Worm (Caenorhabditis elegans) whole organism, young adult: ENCODE measurements around the gene prdx-2.

Experiments
- B0019.2 ChIP-seq: fragments of 200-800 bp; sonication (Bioruptor generic); conservative IDR thresholded peaks from 2 replicates; pipeline ENCODE4 v1.3.6; 2022; ENCODE audit warnings: missing genetic modification reagents, missing genetic modification characterization, missing compliant biosample characterization
- B0336.3 ChIP-seq: fragments of 200-800 bp; sonication (Bioruptor generic); IDR thresholded peaks from 2 replicates; pipeline ENCODE4 v1.3.6; 2022; ENCODE audit warnings: missing genetic modification characterization, missing compliant biosample characterization
- C06A6.2 ChIP-seq: fragments of 200-800 bp; sonication (Bioruptor generic); conservative IDR thresholded peaks from 2 replicates; pipeline ENCODE4 v1.3.6; 2022; ENCODE audit warnings: missing genetic modification characterization, missing compliant biosample characterization
- C17E4.6 ChIP-seq: fragments of 200-800 bp; sonication (Bioruptor generic); IDR thresholded peaks from 2 replicates; pipeline ENCODE4 v1.3.6; 2022; ENCODE audit warnings: missing genetic modification reagents, missing genetic modification characterization, missing compliant biosample characterization
- F39B2.1 ChIP-seq: fragments of 200-800 bp; sonication (Bioruptor generic); IDR thresholded peaks from 2 replicates; pipeline ENCODE4 v1.3.6; 2022; ENCODE audit warnings: missing genetic modification reagents, missing genetic modification characterization, missing compliant biosample characterization
- F55B11.4 ChIP-seq: sonication (generic microtip); optimal IDR thresholded peaks from 2 replicates; lab custom pipeline; 2016; ENCODE audit warnings: missing compliant biosample characterization, missing genetic modification characterization, borderline replicate concordance; ENCODE audit not compliant: insufficient read depth
- F57C9.4 ChIP-seq: sonication (generic microtip); optimal IDR thresholded peaks from 2 replicates; lab custom pipeline; 2017; ENCODE audit warnings: mild to moderate bottlenecking, missing genetic modification characterization, missing compliant biosample characterization
- K11D2.4 ChIP-seq: fragments of 200-800 bp; sonication (Bioruptor generic); IDR thresholded peaks from 2 replicates; pipeline ENCODE4 v1.3.6; 2022; ENCODE audit warnings: missing genetic modification reagents, missing genetic modification characterization, missing compliant biosample characterization
- T07F8.4 ChIP-seq: sonication (generic microtip); optimal IDR thresholded peaks from 2 replicates; lab custom pipeline; 2016; ENCODE audit warnings: mild to moderate bottlenecking, missing genetic modification characterization, moderate library complexity, missing compliant biosample characterization
- Y53F4B.3 ChIP-seq: fragments of 200-800 bp; sonication (Bioruptor generic); IDR thresholded peaks from 2 replicates; pipeline ENCODE4 v1.3.6; 2022; ENCODE audit warnings: missing genetic modification reagents, missing genetic modification characterization, missing compliant biosample characterization
- Y79H2A.3 ChIP-seq: fragments of 200-800 bp; sonication (Bioruptor generic); conservative IDR thresholded peaks from 2 replicates; pipeline ENCODE4 v1.3.6; 2022; ENCODE audit warnings: missing genetic modification reagents, missing genetic modification characterization, missing compliant biosample characterization
- ama-1 ChIP-seq, 3 experiments: fragments of 150-350 bp in 1 of 3; sonication (generic microtip) in 2 of 3; optimal IDR thresholded peaks; 2 replicates each; lab custom pipeline; 2014 to 2018; ENCODE audit warnings: missing biosample characterization in 2 of 3, missing genetic modification characterization in 2 of 3, missing genetic modification reagents in 2 of 3
- aptf-3 ChIP-seq: fragments of 200-800 bp; sonication (Bioruptor generic); IDR thresholded peaks from 2 replicates; pipeline ENCODE4 v1.3.6; 2022; ENCODE audit warnings: missing genetic modification characterization, missing compliant biosample characterization
- atf-7 ChIP-seq: sonication (generic microtip); optimal IDR thresholded peaks from 2 replicates; lab custom pipeline; 2017; ENCODE audit warnings: mild to moderate bottlenecking, missing genetic modification characterization, missing compliant biosample characterization
- athp-1 ChIP-seq: sonication (generic microtip); optimal IDR thresholded peaks from 2 replicates; lab custom pipeline; 2017; ENCODE audit warnings: mild to moderate bottlenecking, missing genetic modification characterization, missing compliant biosample characterization
- attf-5 ChIP-seq: fragments of 200-800 bp; sonication (Bioruptor generic); optimal IDR thresholded peaks from 2 replicates; lab custom pipeline; 2018; ENCODE audit warnings: mild to moderate bottlenecking, missing genetic modification characterization, missing compliant biosample characterization
- attf-6 ChIP-seq: fragments of 200-800 bp; sonication (Bioruptor generic); IDR thresholded peaks from 2 replicates; pipeline ENCODE4 v1.3.6; 2022; ENCODE audit warnings: missing genetic modification reagents, missing genetic modification characterization, missing compliant biosample characterization
- cebp-1 ChIP-seq, 2 experiments: fragments of 200-800 bp in 1 of 2; sonication (Bioruptor generic) in 1 of 2; sonication (generic microtip) in 1 of 2; IDR thresholded peaks in 1 of 2; optimal IDR thresholded peaks in 1 of 2; 2 replicates each; pipeline versions ENCODE4 v1.3.6 to Lab custom; 2017 to 2022; ENCODE audit warnings: missing compliant biosample characterization in 2 of 2, missing genetic modification characterization in 2 of 2, mild to moderate bottlenecking in 1 of 2, missing genetic modification reagents in 1 of 2, moderate library complexity in 1 of 2
- cebp-2 ChIP-seq: fragments of 200-800 bp; sonication (Bioruptor generic); IDR thresholded peaks from 2 replicates; pipeline ENCODE4 v1.3.6; 2022; ENCODE audit warnings: missing genetic modification characterization, missing compliant biosample characterization
- ceh-100 ChIP-seq: fragments of 200-800 bp; sonication (Bioruptor generic); IDR thresholded peaks from 2 replicates; pipeline ENCODE4 v1.3.6; 2022; ENCODE audit warnings: missing genetic modification reagents, missing genetic modification characterization, missing compliant biosample characterization
- ceh-27 ChIP-seq: fragments of 200-800 bp; sonication (Bioruptor generic); optimal IDR thresholded peaks from 2 replicates; lab custom pipeline; 2018; ENCODE audit warnings: mild to moderate bottlenecking, missing genetic modification characterization, moderate library complexity, missing compliant biosample characterization
- ceh-40 ChIP-seq: fragments of 200-800 bp; sonication (Bioruptor generic); IDR thresholded peaks from 2 replicates; pipeline ENCODE4 v1.3.6; 2022; ENCODE audit warnings: missing genetic modification characterization, missing compliant biosample characterization
- ceh-58 ChIP-seq: fragments of 200-800 bp; sonication (Bioruptor generic); IDR thresholded peaks from 2 replicates; pipeline ENCODE4 v1.3.6; 2022; ENCODE audit warnings: missing genetic modification characterization, missing compliant biosample characterization
- ceh-79 ChIP-seq: sonication (generic microtip); optimal IDR thresholded peaks from 2 replicates; lab custom pipeline; 2017; ENCODE audit warnings: mild to moderate bottlenecking, missing genetic modification characterization, missing compliant biosample characterization
- ceh-91 ChIP-seq: fragments of 200-800 bp; sonication (Bioruptor generic); IDR thresholded peaks from 2 replicates; pipeline ENCODE4 v1.3.6; 2022; ENCODE audit warnings: missing genetic modification reagents, missing genetic modification characterization, missing compliant biosample characterization
- chd-7 ChIP-seq: sonication (generic microtip); optimal IDR thresholded peaks from 2 replicates; lab custom pipeline; 2016; ENCODE audit warnings: mild to moderate bottlenecking, missing genetic modification characterization, moderate library complexity, missing compliant biosample characterization
- dox-1 ChIP-seq: fragments of 200-800 bp; sonication (Bioruptor generic); IDR thresholded peaks from 2 replicates; pipeline ENCODE4 v1.3.6; 2022; ENCODE audit warnings: missing genetic modification reagents, missing genetic modification characterization, missing compliant biosample characterization
- egl-44 ChIP-seq: fragments of 200-800 bp; sonication (Bioruptor generic); IDR thresholded peaks from 2 replicates; pipeline ENCODE4 v1.3.6; 2022; ENCODE audit warnings: missing genetic modification reagents, missing genetic modification characterization, missing compliant biosample characterization
- ekl-4 ChIP-seq: fragments of 200-800 bp; sonication (Bioruptor generic); IDR thresholded peaks from 2 replicates; pipeline ENCODE4 v1.3.6; 2022; ENCODE audit warnings: missing genetic modification reagents, missing genetic modification characterization, missing compliant biosample characterization
- him-1 ChIP-seq: sonication (generic microtip); optimal IDR thresholded peaks from 2 replicates; lab custom pipeline; 2016; ENCODE audit warnings: missing genotype, missing genetic modification reagents, missing genetic modification characterization, missing compliant biosample characterization
- hlh-12 ChIP-seq: sonication (generic microtip); optimal IDR thresholded peaks from 2 replicates; lab custom pipeline; 2016; ENCODE audit warnings: missing genetic modification characterization, missing compliant biosample characterization
- lin-40 ChIP-seq: sonication (generic microtip); optimal IDR thresholded peaks from 2 replicates; lab custom pipeline; 2016; ENCODE audit warnings: missing genetic modification characterization, mild to moderate bottlenecking, missing compliant biosample characterization, missing genotype, missing genetic modification reagents
- lin-54 ChIP-seq: fragments of 200-800 bp; sonication (Bioruptor generic); optimal IDR thresholded peaks from 2 replicates; lab custom pipeline; 2018; ENCODE audit warnings: mild to moderate bottlenecking, missing genetic modification characterization, missing compliant biosample characterization
- lsl-1 ChIP-seq: fragments of 200-800 bp; sonication (Bioruptor generic); optimal IDR thresholded peaks from 2 replicates; lab custom pipeline; 2018; ENCODE audit warnings: mild to moderate bottlenecking, missing genetic modification characterization, moderate library complexity, missing compliant biosample characterization
- madf-3 ChIP-seq: fragments of 200-800 bp; sonication (Bioruptor generic); IDR thresholded peaks from 2 replicates; pipeline ENCODE4 v1.3.6; 2022; ENCODE audit warnings: missing genetic modification reagents, missing genetic modification characterization, missing compliant biosample characterization
- mes-4 ChIP-seq: sonication (generic microtip); optimal IDR thresholded peaks from 2 replicates; lab custom pipeline; 2016; ENCODE audit warnings: missing genotype, missing genetic modification characterization, missing compliant biosample characterization
- nhr-179 ChIP-seq: sonication (generic microtip); optimal IDR thresholded peaks from 2 replicates; lab custom pipeline; 2016; ENCODE audit warnings: mild to moderate bottlenecking, missing genetic modification characterization, missing compliant biosample characterization
- nhr-80 ChIP-seq: sonication (generic microtip); optimal IDR thresholded peaks from 2 replicates; lab custom pipeline; 2016; ENCODE audit warnings: missing genetic modification characterization, missing compliant biosample characterization
- pha-4 ChIP-seq: fragments of 150-350 bp; sonication (generic microtip); optimal IDR thresholded peaks from 2 replicates; lab custom pipeline; 2014; ENCODE audit warnings: missing biosample characterization, missing genetic modification reagents, missing genetic modification characterization
- rcor-1 ChIP-seq: fragments of 200-800 bp; sonication (Bioruptor generic); IDR thresholded peaks from 2 replicates; pipeline ENCODE4 v1.3.6; 2022; ENCODE audit warnings: missing genetic modification reagents, missing genetic modification characterization, missing compliant biosample characterization
- snpc-1.1 ChIP-seq: sonication (generic microtip); optimal IDR thresholded peaks from 2 replicates; lab custom pipeline; 2017; ENCODE audit warnings: missing genetic modification characterization, mild to moderate bottlenecking, missing compliant biosample characterization, antibody characterized with exemption, moderate library complexity, missing genotype, missing genetic modification reagents; ENCODE audit not compliant: insufficient read depth
- snpc-1.3 ChIP-seq: sonication (generic microtip); optimal IDR thresholded peaks from 2 replicates; lab custom pipeline; 2017; ENCODE audit warnings: missing genetic modification characterization, mild to moderate bottlenecking, missing compliant biosample characterization, antibody characterized with exemption, moderate library complexity, missing genotype, missing genetic modification reagents; ENCODE audit not compliant: insufficient read depth
- snpc-3.4 ChIP-seq: sonication (generic microtip); optimal IDR thresholded peaks from 2 replicates; lab custom pipeline; 2017; ENCODE audit warnings: missing genetic modification characterization, mild to moderate bottlenecking, missing compliant biosample characterization, antibody characterized with exemption, moderate library complexity, missing genotype, missing genetic modification reagents
- somi-1 ChIP-seq: fragments of 200-800 bp; sonication (Bioruptor generic); optimal IDR thresholded peaks from 2 replicates; lab custom pipeline; 2018; ENCODE audit warnings: mild to moderate bottlenecking, missing genetic modification characterization, missing compliant biosample characterization
- tlf-1 ChIP-seq: fragments of 200-800 bp; sonication (Bioruptor generic); optimal IDR thresholded peaks from 2 replicates; lab custom pipeline; 2018; ENCODE audit warnings: mild to moderate bottlenecking, missing genetic modification characterization, missing compliant biosample characterization
- unc-130 ChIP-seq: sonication (generic microtip); optimal IDR thresholded peaks from 2 replicates; lab custom pipeline; 2016; ENCODE audit warnings: missing genetic modification reagents, missing genetic modification characterization, missing compliant biosample characterization
- ztf-25 ChIP-seq: fragments of 200-800 bp; sonication (Bioruptor generic); IDR thresholded peaks from 2 replicates; pipeline ENCODE4 v1.3.6; 2022; ENCODE audit warnings: missing genetic modification reagents, missing genetic modification characterization, missing compliant biosample characterization

Gene prdx-2

ce11 chrII:5358137-5358745, 19.8 kb upstream of the prdx-2 start, which contains the start of the genes F09E5.11 and bmy-1 (continued):
- peak; percentile 81 for TF ChIP-seq atf-7 (tag; lab: Kevin White, UChicago)
- TF ChIP-seq F57C9.4 (tag; lab: Kevin White, UChicago), result no peak
- TF ChIP-seq lin-40 (tag; lab: Kevin White, UChicago), result peak; percentile 65
- TF ChIP-seq F55B11.4, result no peak
- TF ChIP-seq nhr-179 (tag; lab: Kevin White, UChicago), result no peak
- TF ChIP-seq snpc-3.4 (tag; lab: Kevin White, UChicago), result no peak
- peak; percentile 77; the same call in 1 of the 2 replicates for TF ChIP-seq B0019.2 (GFP tag; lab: Robert Waterston, UW)
- TF ChIP-seq somi-1, result peak; percentile 39
- peak; percentile 67; the same call in 1 of the 2 replicates for TF ChIP-seq rcor-1 (GFP tag; lab: Robert Waterston, UW)
- no peak for TF ChIP-seq ceh-79
- no peak for TF ChIP-seq Y79H2A.3 (GFP tag; lab: Robert Waterston, UW)
- TF ChIP-seq hlh-12, result no peak
- peak; percentile 91 for TF ChIP-seq ceh-27
- no peak for TF ChIP-seq F39B2.1 (GFP tag; lab: Robert Waterston, UW)
- TF ChIP-seq B0336.3 (GFP tag; lab: Robert Waterston, UW), result peak; percentile 73
- TF ChIP-seq K11D2.4 (GFP tag; lab: Robert Waterston, UW), result peak; percentile 87
- TF ChIP-seq Y53F4B.3, result no peak
- TF ChIP-seq attf-6 (GFP tag; lab: Robert Waterston, UW), result no peak
- peak; percentile 81 for TF ChIP-seq cebp-1 (GFP tag; IDR thresholded peaks at IDR 0.05; lab: Robert Waterston, UW)
- TF ChIP-seq cebp-1 (tag; optimal IDR thresholded peaks at IDR 0.05; lab: Kevin White, UChicago), result peak; percentile 92
- TF ChIP-seq lsl-1 (GFP tag; lab: Kevin White, UChicago), result peak; percentile 71
- no peak for TF ChIP-seq pha-4 (tag; lab: Kevin White, UChicago)
- TF ChIP-seq snpc-1.1 (tag; lab: Kevin White, UChicago), result peak; percentile 23
- TF ChIP-seq tlf-1, result peak; percentile 61
- peak; percentile 87; the same call in 1 of the 2 replicates for TF ChIP-seq madf-3 (GFP tag; lab: Robert Waterston, UW)
- TF ChIP-seq dox-1 (GFP tag; lab: Robert Waterston, UW), result peak; percentile 96
- peak; percentile 97 for TF ChIP-seq attf-5 (GFP tag; lab: Kevin White, UChicago)
- TF ChIP-seq cebp-2, result no peak
- TF ChIP-seq athp-1 (tag; lab: Kevin White, UChicago), result peak; percentile 73
- peak; percentile 84 for TF ChIP-seq unc-130 (GFP tag; lab: Kevin White, UChicago)
- peak; percentile 78 for TF ChIP-seq lin-54 (GFP tag; lab: Kevin White, UChicago)
- TF ChIP-seq C17E4.6 (GFP tag; lab: Robert Waterston, UW), result 0 out of 2 replicates have a peak, but pooled peaks have one; percentile 30
- TF ChIP-seq him-1 (tag; lab: Kevin White, UChicago), result no peak
- no peak for TF ChIP-seq ceh-58
- TF ChIP-seq ekl-4 (GFP tag; lab: Robert Waterston, UW), result peak; percentile 76
- peak; percentile 91 for TF ChIP-seq ztf-25 (GFP tag; lab: Robert Waterston, UW)
- no peak for TF ChIP-seq ama-1 (optimal IDR thresholded peaks at IDR 0.05; lab: Kevin White, UChicago)
- TF ChIP-seq ama-1 (GFP tag; optimal IDR thresholded peaks at IDR 0.05; lab: Kevin White, UChicago), result no peak
- TF ChIP-seq chd-7 (tag; lab: Kevin White, UChicago), result peak; percentile 57
- peak; percentile 72; the same call in 1 of the 2 replicates for TF ChIP-seq egl-44
- peak; percentile 68 for TF ChIP-seq ceh-91 (GFP tag; lab: Robert Waterston, UW)
- TF ChIP-seq ceh-40, result 0 out of 2 replicates have a peak, but pooled peaks have one; percentile 39
- TF ChIP-seq T07F8.4 (tag; lab: Kevin White, UChicago), result no peak
- peak; percentile 67 for TF ChIP-seq nhr-80 (tag; lab: Kevin White, UChicago)
- TF ChIP-seq ceh-100, result peak; percentile 80
- no peak for TF ChIP-seq aptf-3
- TF ChIP-seq C06A6.2 (GFP tag; lab: Robert Waterston, UW), result peak; percentile 93
- no peak for TF ChIP-seq mes-4 (tag; lab: Kevin White, UChicago)
- TF ChIP-seq snpc-1.3 (tag; lab: Kevin White, UChicago), result no peak
